Worm (Caenorhabditis elegans): ENCODE results near the gene srxa-4.
A peak's percentile ranks its signal among the peaks of the same experiment; 100 is the strongest.

Gene srxa-4

DNA sequence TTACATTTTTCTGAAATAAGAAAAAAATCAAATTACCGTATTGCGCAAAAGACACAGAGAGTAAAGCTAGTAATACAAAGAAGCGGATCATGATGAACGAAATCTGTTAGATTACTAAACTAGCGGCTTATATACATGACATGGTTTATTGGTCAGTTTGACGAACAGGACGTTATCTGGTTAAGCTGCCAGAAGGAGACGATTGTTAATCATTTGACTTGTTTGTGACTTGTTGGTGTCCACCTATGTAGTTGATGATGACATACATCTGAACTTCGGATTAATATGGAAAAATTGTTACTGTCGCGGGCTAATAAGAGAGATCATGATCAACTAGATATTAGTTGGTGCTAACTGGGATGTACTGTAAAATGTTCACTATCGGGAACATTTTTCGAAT, 20.2 kb upstream of the srxa-4 start, which contains the start of gene cnc-9:
Gene cnc-9, minus strand, starts transcription at position 101 of the 400 bp plus-strand sequence.
- TF ChIP-seq sptf-1 (tag; optimal IDR thresholded peaks at IDR 0.05) (no peak), ceh-83 (GFP tag; optimal IDR thresholded peaks at IDR 0.05) (no peak), tbx-8 (GFP tag; optimal IDR thresholded peaks at IDR 0.05) (no peak), unc-62 (GFP tag; optimal IDR thresholded peaks at IDR 0.05) (no peak), unc-39 (tag; optimal IDR thresholded peaks at IDR 0.05) (no peak), mab-5 (tag; optimal IDR thresholded peaks at IDR 0.05) (no peak), nhr-76 (tag; optimal IDR thresholded peaks at IDR 0.05) (no peak), ceh-39 (tag; optimal IDR thresholded peaks at IDR 0.05) (no peak), zip-8 (tag; optimal IDR thresholded peaks at IDR 0.05) (no peak), ham-2 (GFP tag; optimal IDR thresholded peaks at IDR 0.05) (no peak), sem-2 (GFP tag; optimal IDR thresholded peaks at IDR 0.05) (no peak), snpc-4 (tag; optimal IDR thresholded peaks at IDR 0.05) (no peak), ztf-11 (tag; optimal IDR thresholded peaks at IDR 0.05) (no peak), ceh-43 (GFP tag; optimal IDR thresholded peaks at IDR 0.05) (no peak), mep-1 (tag; optimal IDR thresholded peaks at IDR 0.05) (no peak), nhr-237 (tag; optimal IDR thresholded peaks at IDR 0.05) (no peak)

DNA sequence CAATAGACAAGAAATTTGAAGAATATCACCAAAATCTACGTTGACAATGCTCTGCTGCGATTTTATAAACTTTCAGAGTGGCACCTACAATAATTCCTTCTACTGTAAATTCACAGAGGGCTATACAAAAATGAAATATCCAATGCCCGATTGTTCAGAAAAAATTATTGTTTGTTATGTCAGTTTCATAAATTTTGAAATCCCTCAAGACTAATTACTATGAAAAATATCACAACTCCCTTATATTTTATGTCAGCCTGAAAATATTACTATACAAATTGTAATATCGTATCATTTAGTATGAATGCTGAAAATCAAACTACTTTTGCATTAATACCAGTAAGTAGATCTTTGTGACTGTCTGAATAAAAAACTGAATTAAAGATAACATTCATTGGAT, 19.7 kb upstream of the srxa-4 start, which contains the start of gene srx-60:
Gene srx-60, plus strand, starts transcription at position 301 of the 400 bp plus-strand sequence.
- no peak for TF ChIP-seq lin-13 (tag; optimal IDR thresholded peaks at IDR 0.05)
- TF ChIP-seq ham-2 (GFP tag; optimal IDR thresholded peaks at IDR 0.05), result no peak
- TF ChIP-seq elt-3 (tag; optimal IDR thresholded peaks at IDR 0.05), result no peak
- TF ChIP-seq lin-32 (GFP tag; optimal IDR thresholded peaks at IDR 0.05), result no peak
- TF ChIP-seq mls-2 (tag; optimal IDR thresholded peaks at IDR 0.05), result no peak
- TF ChIP-seq unc-120 (tag; optimal IDR thresholded peaks at IDR 0.05; ENCODE audit: poor library complexity, severe bottlenecking), result no peak

DNA sequence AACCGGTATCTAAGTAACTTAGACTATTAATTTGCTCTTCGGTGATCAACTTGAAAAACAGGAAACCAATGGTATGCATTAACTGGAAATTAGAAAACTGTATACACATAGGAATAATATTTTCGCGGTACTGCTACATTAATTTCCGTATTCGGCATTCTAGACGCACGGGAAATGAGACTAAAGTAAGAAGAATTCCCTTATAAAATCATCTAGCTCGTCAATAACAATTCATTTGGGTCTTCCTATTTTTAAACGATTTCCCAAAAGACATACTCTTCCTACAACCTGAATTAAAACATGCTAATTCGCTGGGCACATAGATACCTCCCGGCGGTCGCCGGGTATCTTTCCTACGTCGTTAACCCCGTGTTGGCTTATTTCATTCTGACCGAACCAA, 17.9 kb upstream of the srxa-4 start, which contains the start of gene srj-13:
Gene srj-13, plus strand, starts transcription at position 301 of the 400 bp plus-strand sequence.
- TF ChIP-seq tbx-8 (GFP tag; optimal IDR thresholded peaks at IDR 0.05) (no peak), unc-120 (tag; optimal IDR thresholded peaks at IDR 0.05; ENCODE audit: poor library complexity, severe bottlenecking) (no peak), unc-39 (tag; optimal IDR thresholded peaks at IDR 0.05) (no peak), drap-1 (GFP tag; optimal IDR thresholded peaks at IDR 0.05) (no peak), ces-1 (GFP tag; optimal IDR thresholded peaks at IDR 0.05) (no peak), sem-2 (GFP tag; optimal IDR thresholded peaks at IDR 0.05) (no peak), sptf-1 (tag; optimal IDR thresholded peaks at IDR 0.05) (no peak), nhr-12 (tag; optimal IDR thresholded peaks at IDR 0.05) (no peak), hlh-1 (tag; optimal IDR thresholded peaks at IDR 0.05) (no peak), unc-62 (GFP tag; optimal IDR thresholded peaks at IDR 0.05) (no peak)

DNA sequence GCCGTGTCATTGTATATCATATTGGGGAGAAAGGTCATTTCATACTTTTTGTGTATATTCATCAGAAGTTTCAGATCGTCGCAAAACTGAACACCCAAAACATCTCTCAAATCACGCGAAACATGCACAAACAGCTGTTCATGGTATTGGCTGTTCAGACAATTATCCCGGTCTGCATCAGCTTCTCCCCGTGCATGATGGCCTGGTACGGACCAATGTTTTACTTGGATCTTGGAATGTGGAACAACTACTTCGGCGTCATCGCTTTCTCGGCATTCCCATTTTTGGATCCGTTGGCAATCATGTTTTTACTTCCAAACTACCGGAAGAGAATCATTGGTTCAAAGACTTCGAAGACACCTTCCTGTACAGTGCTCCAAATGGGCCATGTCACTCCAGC, 16.8 kb upstream of the srxa-4 start:
- no peak for TF ChIP-seq sptf-1 (tag; optimal IDR thresholded peaks at IDR 0.05)
- TF ChIP-seq ceh-39 (tag; optimal IDR thresholded peaks at IDR 0.05), result no peak
- no peak for TF ChIP-seq elt-3 (tag; optimal IDR thresholded peaks at IDR 0.05)
- no peak for TF ChIP-seq ztf-11 (tag; optimal IDR thresholded peaks at IDR 0.05)

DNA sequence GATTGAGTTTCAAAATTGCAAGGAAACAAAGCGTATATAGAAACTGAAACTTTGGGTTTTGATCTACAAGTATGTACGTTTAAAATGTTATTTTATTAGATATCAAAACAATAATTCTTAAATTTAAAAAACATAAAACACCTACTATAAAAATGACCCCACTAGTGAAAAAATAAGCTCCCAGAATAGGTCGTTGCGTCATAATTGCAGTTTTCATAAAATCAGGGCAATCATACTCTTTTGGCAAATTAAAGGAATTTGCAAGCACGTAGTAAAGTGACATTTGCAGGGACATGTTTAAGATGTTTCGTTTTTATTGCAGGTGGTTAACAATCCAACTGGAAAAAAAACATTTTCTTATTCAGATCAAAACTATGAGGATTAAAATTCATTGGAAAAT, 11.7 kb upstream of the srxa-4 start, which contains the start of gene srt-6:
Gene srt-6, minus strand, starts transcription at position 295 of the 400 bp plus-strand sequence.
- TF ChIP-seq zip-8 (tag; optimal IDR thresholded peaks at IDR 0.05) (peak; percentile 91), tbx-8 (GFP tag; optimal IDR thresholded peaks at IDR 0.05) (no peak), ceh-83 (GFP tag; optimal IDR thresholded peaks at IDR 0.05) (no peak), ces-1 (GFP tag; optimal IDR thresholded peaks at IDR 0.05) (no peak), drap-1 (GFP tag; optimal IDR thresholded peaks at IDR 0.05) (no peak), nhr-2 (tag; optimal IDR thresholded peaks at IDR 0.05) (no peak), unc-120 (tag; optimal IDR thresholded peaks at IDR 0.05; ENCODE audit: poor library complexity, severe bottlenecking) (no peak), nhr-12 (tag; optimal IDR thresholded peaks at IDR 0.05) (no peak)

DNA sequence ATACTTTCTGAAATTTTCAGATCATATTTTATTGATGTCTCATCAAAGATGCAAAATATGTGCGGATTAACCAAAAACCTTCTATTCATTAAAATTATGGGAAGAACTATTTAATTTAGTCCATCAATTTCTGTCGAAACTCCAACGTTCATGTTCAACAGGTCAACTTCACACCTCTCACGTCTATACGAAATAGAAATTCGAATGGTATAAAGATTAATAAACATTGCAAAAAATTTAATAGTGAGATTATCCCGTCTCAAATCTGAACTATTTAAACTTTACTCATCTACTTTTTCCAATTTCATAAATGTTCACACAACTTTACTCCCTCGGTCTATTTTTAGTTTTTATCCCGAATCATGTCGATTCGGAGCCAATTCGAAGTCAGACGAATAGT, 10.7 kb upstream of the srxa-4 start, which contains the start of gene R13D7.2:
Gene R13D7.2, plus strand, starts transcription at position 301 of the 400 bp plus-strand sequence.
- TF ChIP-seq elt-3 (tag; optimal IDR thresholded peaks at IDR 0.05) (no peak), nhr-237 (tag; optimal IDR thresholded peaks at IDR 0.05) (no peak), ceh-43 (GFP tag; optimal IDR thresholded peaks at IDR 0.05) (no peak), nhr-28 (tag; optimal IDR thresholded peaks at IDR 0.05) (no peak), mls-2 (tag; optimal IDR thresholded peaks at IDR 0.05) (no peak), flh-1 (GFP tag; optimal IDR thresholded peaks at IDR 0.05) (no peak), ceh-39 (tag; optimal IDR thresholded peaks at IDR 0.05) (no peak), cnd-1 (tag; optimal IDR thresholded peaks at IDR 0.05) (no peak), ham-2 (GFP tag; optimal IDR thresholded peaks at IDR 0.05) (no peak), unc-62 (GFP tag; optimal IDR thresholded peaks at IDR 0.05) (no peak), M03D4.4 (tag; optimal IDR thresholded peaks at IDR 0.05) (no peak), unc-120 (tag; optimal IDR thresholded peaks at IDR 0.05; ENCODE audit: poor library complexity, severe bottlenecking) (no peak), ztf-11 (tag; optimal IDR thresholded peaks at IDR 0.05) (no peak), tbx-8 (GFP tag; optimal IDR thresholded peaks at IDR 0.05) (no peak), sptf-1 (tag; optimal IDR thresholded peaks at IDR 0.05) (no peak), lin-32 (GFP tag; optimal IDR thresholded peaks at IDR 0.05) (no peak), bed-3 (GFP tag; optimal IDR thresholded peaks at IDR 0.05) (no peak)
